Worm (Caenorhabditis elegans) whole organism, mixed stage, embryonic: ENCODE results near the gene C04C11.25.

Experiments
- ceh-39 ChIP-seq: fragments of 150-350 bp; optimal IDR thresholded peaks from 2 replicates; lab custom pipeline; 2014; ENCODE audit warnings: missing biosample characterization, missing genetic modification characterization
- ces-1 ChIP-seq: fragments of 150-350 bp; optimal IDR thresholded peaks from 2 replicates; lab custom pipeline; 2014; ENCODE audit warnings: missing biosample characterization, missing genetic modification reagents, missing genetic modification characterization
- elt-1 ChIP-seq: sonication (generic microtip); optimal IDR thresholded peaks from 2 replicates; lab custom pipeline; 2017; ENCODE audit warnings: missing genetic modification characterization, mild to moderate bottlenecking, missing compliant biosample characterization, antibody characterized with exemption, moderate library complexity, borderline replicate concordance; ENCODE audit not compliant: insufficient read depth
- elt-3 ChIP-seq: fragments of 150-350 bp; optimal IDR thresholded peaks from 2 replicates; lab custom pipeline; 2014; ENCODE audit warnings: missing biosample characterization, missing genetic modification characterization
- lin-13 ChIP-seq: fragments of 150-350 bp; optimal IDR thresholded peaks from 2 replicates; lab custom pipeline; 2014; ENCODE audit warnings: missing biosample characterization, missing genetic modification characterization
- mab-5 ChIP-seq: fragments of 150-350 bp; optimal IDR thresholded peaks from 2 replicates; lab custom pipeline; 2014; ENCODE audit warnings: missing biosample characterization, missing genetic modification characterization
- mep-1 ChIP-seq: fragments of 150-350 bp; optimal IDR thresholded peaks from 2 replicates; lab custom pipeline; 2017; ENCODE audit warnings: missing biosample characterization, missing genetic modification reagents, missing genetic modification characterization, inconsistent platforms
- nhr-12 ChIP-seq: fragments of 150-350 bp; optimal IDR thresholded peaks from 2 replicates; lab custom pipeline; 2014; ENCODE audit warnings: missing biosample characterization, missing genetic modification characterization
- nhr-76 ChIP-seq: sonication (generic microtip); optimal IDR thresholded peaks from 2 replicates; lab custom pipeline; 2017; ENCODE audit warnings: missing biosample characterization, missing genetic modification characterization
- unc-39 ChIP-seq: fragments of 150-350 bp; optimal IDR thresholded peaks from 2 replicates; lab custom pipeline; 2014; ENCODE audit warnings: missing biosample characterization, missing genetic modification characterization
- unc-62 ChIP-seq: fragments of 150-350 bp; optimal IDR thresholded peaks from 2 replicates; lab custom pipeline; 2014; ENCODE audit warnings: missing biosample characterization, missing genetic modification reagents, missing genetic modification characterization
- ztf-11 ChIP-seq: fragments of 150-350 bp; optimal IDR thresholded peaks from 2 replicates; lab custom pipeline; 2014; ENCODE audit warnings: missing biosample characterization, missing genetic modification characterization

ce11 chrX:14015366-14015765 is at the start of gene C04C11.25:
- TF ChIP-seq nhr-76 (tag; lab: Kevin White, UChicago) (no peak), ztf-11 (no peak), lin-13 (no peak), ceh-39 (tag; lab: Kevin White, UChicago) (no peak), nhr-12 (tag; lab: Kevin White, UChicago) (no peak), elt-1 (tag; lab: Kevin White, UChicago) (no peak), elt-3 (tag; lab: Kevin White, UChicago) (no peak), ces-1 (no peak), mab-5 (tag; lab: Kevin White, UChicago) (no peak), mep-1 (no peak), unc-39 (tag; lab: Kevin White, UChicago) (no peak), unc-62 (GFP tag; lab: Kevin White, UChicago) (no peak)
